Fruit fly (Drosophila melanogaster) whole organism, embryonic: ENCODE data around the gene CG17199.

ENCODE experiments used
- Adf1 ChIP-seq: fragments of 200-800 bp; sonication (Bioruptor generic); IDR thresholded peaks from 2 replicates; pipeline ENCODE4 v1.3.6; 2022; ENCODE audit warnings: missing biosample characterization, missing genetic modification characterization
- Atf3 ChIP-seq: fragments of 200-800 bp; sonication (Bioruptor generic); optimal IDR thresholded peaks from 3 replicates; lab custom pipeline; 2016; ENCODE audit warnings: missing biosample characterization, missing genetic modification characterization
- Bgb ChIP-seq: fragments of 200-800 bp; sonication (Bioruptor generic); IDR thresholded peaks from 2 replicates; pipeline ENCODE4 v1.3.6; 2022; ENCODE audit warnings: missing biosample characterization, missing genetic modification characterization; ENCODE audit not compliant: partially characterized antibody
- CG11398 ChIP-seq: fragments of 200-800 bp; sonication (Bioruptor generic); optimal IDR thresholded peaks from 2 replicates; lab custom pipeline; 2016; ENCODE audit warnings: missing biosample characterization, missing genetic modification characterization
- CG12391 ChIP-seq: fragments of 200-800 bp; sonication (Bioruptor generic); optimal IDR thresholded peaks from 3 replicates; lab custom pipeline; 2018; ENCODE audit warnings: missing biosample characterization, mild to moderate bottlenecking, missing genetic modification characterization, moderate library complexity
- CG12744 ChIP-seq: fragments of 200-800 bp; sonication (Bioruptor generic); optimal IDR thresholded peaks from 2 replicates; lab custom pipeline; 2016; ENCODE audit warnings: missing biosample characterization, missing genetic modification characterization
- CG13123 ChIP-seq: fragments of 200-800 bp; sonication (Bioruptor generic); optimal IDR thresholded peaks from 2 replicates; lab custom pipeline; 2016; ENCODE audit warnings: missing biosample characterization, missing genetic modification characterization
- CG13624 ChIP-seq: fragments of 200-800 bp; sonication (Bioruptor generic); optimal IDR thresholded peaks from 2 replicates; lab custom pipeline; 2016; ENCODE audit warnings: missing biosample characterization, missing genetic modification characterization
- CG16863 ChIP-seq: fragments of 200-800 bp; sonication (Bioruptor generic); optimal IDR thresholded peaks from 3 replicates; lab custom pipeline; 2016; ENCODE audit warnings: missing biosample characterization, missing genetic modification characterization
- CG17328 ChIP-seq: fragments of 200-800 bp; sonication (Bioruptor generic); IDR thresholded peaks from 2 replicates; pipeline ENCODE4 v1.3.6; 2022; ENCODE audit warnings: missing biosample characterization, missing genetic modification characterization
- CG18262 ChIP-seq: fragments of 200-800 bp; optimal IDR thresholded peaks from 3 replicates; lab custom pipeline; 2019; ENCODE audit warnings: missing biosample characterization, mild to moderate bottlenecking, missing genetic modification characterization, moderate library complexity
- CG32532 ChIP-seq: fragments of 200-800 bp; sonication (Bioruptor generic); IDR thresholded peaks from 2 replicates; pipeline ENCODE4 v1.3.6; 2022; ENCODE audit warnings: missing biosample characterization, missing genetic modification characterization
- CG3726 ChIP-seq: fragments of 200-800 bp; sonication (Bioruptor generic); IDR thresholded peaks from 3 replicates; pipeline ENCODE4, ENCODE4 v1.3.6; 2022; ENCODE audit warnings: missing biosample characterization, missing genetic modification characterization
- CG3847 ChIP-seq: fragments of 200-800 bp; sonication (Bioruptor generic); IDR thresholded peaks from 2 replicates; pipeline ENCODE4 v1.3.6; 2022; ENCODE audit warnings: missing biosample characterization, missing genetic modification characterization
- CG4328 ChIP-seq: fragments of 200-800 bp; sonication (Bioruptor generic); optimal IDR thresholded peaks from 3 replicates; lab custom pipeline; 2017; ENCODE audit warnings: missing biosample characterization, missing genetic modification reagents, missing genetic modification characterization
- CG6689 ChIP-seq: fragments of 200-800 bp; sonication (Bioruptor generic); IDR thresholded peaks from 2 replicates; pipeline ENCODE4 v1.3.6; 2022; ENCODE audit warnings: missing biosample characterization, missing genetic modification characterization
- CG7839 ChIP-seq: fragments of 200-800 bp; sonication (Bioruptor generic); optimal IDR thresholded peaks from 3 replicates; lab custom pipeline; 2018; ENCODE audit warnings: missing biosample characterization, mild to moderate bottlenecking, missing genetic modification characterization, moderate library complexity
- D ChIP-seq, 2 experiments: fragments of 200-800 bp in 1 of 2; fragments of >200 bp in 1 of 2; sonication (Bioruptor generic) in 1 of 2; optimal IDR thresholded peaks; 2 replicates in 1 of 2; 3 replicates in 1 of 2; lab custom pipeline; 2017; ENCODE audit warnings: mild to moderate bottlenecking in 1 of 2, missing biosample characterization in 1 of 2, missing genetic modification characterization in 1 of 2, missing genetic modification reagents in 1 of 2
- Dek ChIP-seq: fragments of 200-800 bp; sonication (Bioruptor generic); optimal IDR thresholded peaks from 3 replicates; lab custom pipeline; 2019; ENCODE audit warnings: missing biosample characterization, mild to moderate bottlenecking, missing genetic modification characterization, moderate library complexity
- HHEX ChIP-seq: fragments of 200-800 bp; sonication (Bioruptor generic); optimal IDR thresholded peaks from 3 replicates; lab custom pipeline; 2017; ENCODE audit warnings: missing biosample characterization, mild to moderate bottlenecking, missing genetic modification characterization, missing genetic modification reagents
- Hand ChIP-seq: fragments of 200-800 bp; sonication (Bioruptor generic); optimal IDR thresholded peaks from 2 replicates; lab custom pipeline; 2017; ENCODE audit warnings: mild to moderate bottlenecking, missing biosample characterization, missing genetic modification reagents, missing genetic modification characterization
- Jarid2 ChIP-seq: fragments of 200-800 bp; sonication (Bioruptor generic); optimal IDR thresholded peaks from 3 replicates; lab custom pipeline; 2017; ENCODE audit warnings: mild to moderate bottlenecking, missing biosample characterization, missing genetic modification reagents, missing genetic modification characterization
- MESR4 ChIP-seq: fragments of 200-800 bp; sonication (Bioruptor generic); optimal IDR thresholded peaks from 2 replicates; lab custom pipeline; 2018; ENCODE audit warnings: missing biosample characterization, mild to moderate bottlenecking, missing genetic modification characterization, moderate library complexity
- Med ChIP-seq: fragments of 200-800 bp; sonication (Bioruptor generic); peaks from one replicate; lab custom pipeline; 2016; ENCODE audit warnings: missing biosample characterization, missing genetic modification characterization, mild to moderate bottlenecking, inconsistent platforms, moderate library complexity
- Nf-YC ChIP-seq: fragments of 200-800 bp; optimal IDR thresholded peaks from 3 replicates; lab custom pipeline; 2019; ENCODE audit warnings: missing biosample characterization, mild to moderate bottlenecking, missing genetic modification characterization, moderate library complexity
- abd-A ChIP-seq: fragments of 200-800 bp; sonication (Bioruptor generic); optimal IDR thresholded peaks from 3 replicates; lab custom pipeline; 2019; ENCODE audit warnings: missing biosample characterization, mild to moderate bottlenecking, missing genetic modification characterization, moderate library complexity
- ap ChIP-seq: fragments of 200-800 bp; sonication (Bioruptor generic); IDR thresholded peaks from 2 replicates; pipeline ENCODE4 v1.3.6; 2022; ENCODE audit warnings: missing biosample characterization, missing genetic modification characterization
- ash1 ChIP-seq: fragments of 200-800 bp; sonication (Bioruptor generic); optimal IDR thresholded peaks from 2 replicates; lab custom pipeline; 2018; ENCODE audit warnings: missing biosample characterization, mild to moderate bottlenecking, missing genetic modification characterization
- bbx ChIP-seq: fragments of 200-800 bp; sonication (Bioruptor generic); IDR thresholded peaks from 2 replicates; pipeline ENCODE4 v1.3.6; 2022; ENCODE audit warnings: missing biosample characterization, missing genetic modification characterization; ENCODE audit not compliant: partially characterized antibody
- cg ChIP-seq: fragments of 200-800 bp; sonication (Bioruptor generic); optimal IDR thresholded peaks from 3 replicates; lab custom pipeline; 2019; ENCODE audit warnings: missing biosample characterization, mild to moderate bottlenecking, missing genetic modification characterization, moderate library complexity
- chinmo ChIP-seq: fragments of 200-800 bp; sonication (Bioruptor generic); IDR thresholded peaks from 4 replicates; pipeline ENCODE4 v1.3.6; 2022; ENCODE audit warnings: missing biosample characterization, missing genetic modification characterization; ENCODE audit not compliant: partially characterized antibody
- ci ChIP-seq: fragments of 200-800 bp; sonication (Bioruptor generic); IDR thresholded peaks from 3 replicates; pipeline ENCODE4 v1.3.6; 2022; ENCODE audit warnings: missing biosample characterization, missing genetic modification characterization
- croc ChIP-seq: fragments of 200-800 bp; sonication (Bioruptor generic); conservative IDR thresholded peaks from 3 replicates; pipeline ENCODE4 v1.3.6; 2022; ENCODE audit warnings: missing biosample characterization, missing genetic modification characterization
- cwo ChIP-seq: fragments of 200-800 bp; sonication (Bioruptor generic); optimal IDR thresholded peaks from 3 replicates; lab custom pipeline; 2017; ENCODE audit warnings: missing biosample characterization, missing genetic modification characterization, mild to moderate bottlenecking, moderate library complexity, missing genetic modification reagents
- dm ChIP-seq: fragments of 200-800 bp; sonication (Bioruptor generic); optimal IDR thresholded peaks from 3 replicates; lab custom pipeline; 2016; ENCODE audit warnings: missing biosample characterization, missing genetic modification characterization
- dmrt99B ChIP-seq: fragments of 200-800 bp; sonication (Bioruptor generic); optimal IDR thresholded peaks from 2 replicates; lab custom pipeline; 2018; ENCODE audit warnings: missing biosample characterization, mild to moderate bottlenecking, missing genetic modification characterization, moderate library complexity
- eve ChIP-seq, 2 experiments: fragments of >200 bp; optimal IDR thresholded peaks; 2 replicates each; lab custom pipeline; 2017; ENCODE audit warnings: missing biosample characterization in 2 of 2, missing genetic modification characterization in 2 of 2
- ftz-f1 ChIP-seq: fragments of 200-800 bp; sonication (Bioruptor generic); optimal IDR thresholded peaks from 2 replicates; lab custom pipeline; 2016; ENCODE audit warnings: missing biosample characterization, missing genetic modification characterization
- gfzf ChIP-seq: fragments of 200-800 bp; sonication (Bioruptor generic); optimal IDR thresholded peaks from 2 replicates; lab custom pipeline; 2016; ENCODE audit warnings: missing biosample characterization, mild to moderate bottlenecking, missing genetic modification characterization, moderate library complexity
- mld ChIP-seq: fragments of 200-800 bp; sonication (Bioruptor generic); IDR thresholded peaks from 3 replicates; pipeline ENCODE4 v1.3.6; 2022; ENCODE audit warnings: missing biosample characterization, missing genetic modification characterization; ENCODE audit not compliant: partially characterized antibody
- nerfin-1 ChIP-seq: fragments of 200-800 bp; sonication (Bioruptor generic); optimal IDR thresholded peaks from 3 replicates; lab custom pipeline; 2019; ENCODE audit warnings: missing biosample characterization, mild to moderate bottlenecking, missing genetic modification characterization, moderate library complexity
- prd ChIP-seq, 3 experiments: fragments of >200 bp in 2 of 3; fragments of 200-800 bp in 1 of 3; sonication (Bioruptor generic) in 1 of 3; optimal IDR thresholded peaks in 2 of 3; IDR thresholded peaks in 1 of 3; 2 replicates in 2 of 3; 3 replicates in 1 of 3; pipeline versions ENCODE4 v1.3.6 to Lab custom; 2017 to 2022; ENCODE audit warnings: missing biosample characterization in 1 of 3, missing genetic modification characterization in 1 of 3
- sc ChIP-seq, 3 experiments: fragments of >200 bp in 2 of 3; fragments of 200-800 bp in 1 of 3; sonication (Bioruptor generic) in 1 of 3; optimal IDR thresholded peaks; 2 replicates in 2 of 3; 3 replicates in 1 of 3; lab custom pipeline; 2017; ENCODE audit warnings: mild to moderate bottlenecking in 1 of 3, missing biosample characterization in 1 of 3, missing genetic modification characterization in 1 of 3, missing genetic modification reagents in 1 of 3
- seq ChIP-seq: fragments of 200-800 bp; sonication (Bioruptor generic); IDR thresholded peaks from 2 replicates; pipeline ENCODE4 v1.3.6; 2022; ENCODE audit warnings: missing biosample characterization, missing genetic modification characterization
- sisA ChIP-seq: fragments of 200-800 bp; sonication (Bioruptor generic); IDR thresholded peaks from 2 replicates; pipeline ENCODE4 v1.3.6; 2022; ENCODE audit warnings: missing biosample characterization, missing genetic modification characterization
- slou ChIP-seq: fragments of 200-800 bp; sonication (Bioruptor generic); optimal IDR thresholded peaks from 3 replicates; lab custom pipeline; 2016; ENCODE audit warnings: missing biosample characterization, missing genetic modification characterization
- ssp ChIP-seq: fragments of 200-800 bp; sonication (Bioruptor generic); IDR thresholded peaks from 2 replicates; pipeline ENCODE4 v1.3.6; 2022; ENCODE audit warnings: missing biosample characterization, missing genetic modification characterization
- tap ChIP-seq: fragments of 200-800 bp; optimal IDR thresholded peaks from 3 replicates; lab custom pipeline; 2019; ENCODE audit warnings: missing biosample characterization, mild to moderate bottlenecking, missing genetic modification characterization, moderate library complexity
- vfl ChIP-seq: fragments of 200-800 bp; sonication (Bioruptor generic); optimal IDR thresholded peaks from 2 replicates; lab custom pipeline; 2016; ENCODE audit warnings: missing biosample characterization, missing genetic modification characterization

Gene CG17199

DNA sequence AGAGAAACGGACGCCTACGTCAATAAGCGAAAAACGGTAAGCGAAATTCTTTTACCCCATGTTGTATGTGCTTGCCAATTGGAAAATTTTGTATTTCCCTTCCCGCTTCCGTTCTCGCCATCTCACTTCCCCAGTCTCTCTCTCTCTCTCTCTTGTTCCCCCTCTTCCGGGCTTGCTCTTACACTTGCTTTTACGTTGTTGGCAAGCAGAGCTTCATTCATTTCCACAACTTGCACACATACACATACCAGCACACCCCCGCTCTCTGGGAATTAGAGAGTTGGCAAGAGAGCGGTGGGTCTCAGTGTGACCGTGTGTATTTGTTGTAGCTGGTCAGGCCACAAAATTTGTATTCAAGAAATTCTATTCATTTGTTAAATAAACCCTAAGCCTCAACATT is 44.2 kb upstream of the CG17199 start (continued):
- TF ChIP-seq Adf1 (peak; percentile 51; the same call in 1 of the 2 replicates), CG3847 (GFP tag; lab: Robert Waterston, UW) (no peak), croc (GFP tag; lab: Robert Waterston, UW) (no peak), Hand (no peak), Nf-YC (tag; lab: Kevin White, UChicago) (peak; percentile 11), slou (no peak), dm (GFP tag; lab: Kevin White, UChicago) (no peak), CG32532 (GFP tag; lab: Robert Waterston, UW) (peak; percentile 54; the same call in 1 of the 2 replicates), chinmo (peak; percentile 72; the same call in 1 of the 4 replicates), prd (optimal IDR thresholded peaks at IDR 0.05; lab: Kevin White, UChicago) (no peak), prd (GFP tag; IDR thresholded peaks at IDR 0.05; lab: Robert Waterston, UW) (no peak), Dek (no peak), Jarid2 (no peak), CG11398 (GFP tag; lab: Kevin White, UChicago) (no peak), HHEX (GFP tag; lab: Kevin White, UChicago) (no peak), bbx (GFP tag; lab: Robert Waterston, UW) (no peak), CG6689 (GFP tag; lab: Robert Waterston, UW) (no peak), CG4328 (GFP tag; lab: Kevin White, UChicago) (no peak), CG7839 (tag; lab: Kevin White, UChicago) (no peak), CG16863 (no peak), sisA (GFP tag; lab: Robert Waterston, UW) (no peak), ash1 (GFP tag; lab: Kevin White, UChicago) (no peak), nerfin-1 (tag; lab: Kevin White, UChicago) (peak; percentile 94), cwo (GFP tag; lab: Kevin White, UChicago) (no peak), D (optimal IDR thresholded peaks at IDR 0.05; lab: Kevin White, UChicago) (no peak), D (GFP tag; optimal IDR thresholded peaks at IDR 0.05; lab: Kevin White, UChicago) (no peak), mld (GFP tag; lab: Robert Waterston, UW) (no peak), CG13624 (GFP tag; lab: Kevin White, UChicago) (no peak), ssp (GFP tag; lab: Robert Waterston, UW) (no peak), seq (GFP tag; lab: Robert Waterston, UW) (0 out of 2 replicates have a peak, but pooled peaks have one; percentile 26), Atf3 (GFP tag; lab: Kevin White, UChicago) (no peak), dmrt99B (tag; lab: Kevin White, UChicago) (no peak), eve (GFP tag; optimal IDR thresholded peaks at IDR 0.05; lab: Kevin White, UChicago) (no peak), Bgb (GFP tag; lab: Robert Waterston, UW) (peak; percentile 11; the same call in 1 of the 2 replicates), CG18262 (no peak), CG12391 (tag; lab: Kevin White, UChicago) (no peak), CG17328 (GFP tag; lab: Robert Waterston, UW) (no peak), CG3726 (no peak), gfzf (peak; percentile 32), tap (no peak), sc (optimal IDR thresholded peaks at IDR 0.05; lab: Kevin White, UChicago) (no peak), sc (GFP tag; optimal IDR thresholded peaks at IDR 0.05; lab: Kevin White, UChicago) (no peak), CG13123 (no peak), abd-A (tag; lab: Kevin White, UChicago) (no peak), CG12744 (GFP tag; lab: Kevin White, UChicago) (no peak), cg (GFP tag; lab: Kevin White, UChicago) (peak; percentile 80), Med (GFP tag; lab: Kevin White, UChicago) (peak; percentile 38), vfl (GFP tag; lab: Kevin White, UChicago) (no peak), ap (GFP tag; lab: Robert Waterston, UW) (no peak), ci (GFP tag; lab: Robert Waterston, UW) (peak; percentile 73; the same call in 2 of the 3 replicates), ftz-f1 (GFP tag; lab: Kevin White, UChicago) (no peak), MESR4 (GFP tag; lab: Kevin White, UChicago) (no peak)
